Fruit fly (Drosophila melanogaster): Measurements from ENCODE around the gene Cpr67Fb.

dm6 chr3L:10899087-10899511 lies 5.1 kb downstream of the Cpr67Fb start, which contains the start of gene Aps:
- no peak for TF ChIP-seq CG15336 (GFP tag; IDR thresholded peaks at IDR 0.05)
- peak; percentile 61 for TF ChIP-seq Sox14 (GFP tag; optimal IDR thresholded peaks at IDR 0.05)
- TF ChIP-seq fkh (GFP tag; optimal IDR thresholded peaks at IDR 0.05), result no peak
- no peak for TF ChIP-seq CG8119 (GFP tag; IDR thresholded peaks at IDR 0.05)
- no peak for TF ChIP-seq CG16779 (tag; optimal IDR thresholded peaks at IDR 0.05)
- TF ChIP-seq Lpt (GFP tag; optimal IDR thresholded peaks at IDR 0.05), result no peak
- no peak for TF ChIP-seq acj6 (GFP tag; optimal IDR thresholded peaks at IDR 0.05)

Data from whole organism, prepupa.